Fruit fly (Drosophila melanogaster) whole organism: Measurements from ENCODE around the gene Kua.

Source experiments
- CG8478 ChIP-seq: fragments of >200 bp; optimal IDR thresholded peaks from 2 replicates; lab custom pipeline; 2018; ENCODE audit warnings: inconsistent platforms
- Dll ChIP-seq: fragments of >200 bp; optimal IDR thresholded peaks from 2 replicates; lab custom pipeline; 2017
- EcR ChIP-seq, 2 experiments: fragments of >200 bp; optimal IDR thresholded peaks; 2 replicates each; lab custom pipeline; 2017; ENCODE audit warnings: missing biosample characterization in 2 of 2, missing genetic modification characterization in 2 of 2, missing genetic modification reagents in 2 of 2
- pan ChIP-seq: fragments of >200 bp; optimal IDR thresholded peaks from 2 replicates; lab custom pipeline; 2017
- psq ChIP-seq: fragments of >200 bp; optimal IDR thresholded peaks from 2 replicates; lab custom pipeline; 2017
- usp ChIP-seq: fragments of >200 bp; optimal IDR thresholded peaks from 2 replicates; lab custom pipeline; 2017; ENCODE audit warnings: missing biosample characterization, missing genetic modification characterization, mixed read lengths

The Kua gene

dm6 chr2L:20091094-20091679 lies 6.2 kb upstream of the Kua start, which contains the start of the genes CG10747 and Pyroxd1:
CG10747 (minus strand) TSS chr2L:20091348.
Pyroxd1 (plus strand) TSS chr2L:20091435.
- TF ChIP-seq usp (no peak), EcR (GFP tag; optimal IDR thresholded peaks at IDR 0.05; lab: Kevin White, UChicago) (no peak), psq (lab: Kevin White, UChicago) (no peak), Dll (lab: Kevin White, UChicago) (no peak), pan (lab: Kevin White, UChicago) (no peak), CG8478 (lab: Kevin White, UChicago) (no peak)

dm6 chr2L:20093794-20094193 lies 3.6 kb upstream of the Kua start, which contains the start of the genes Taf13 and nesd:
Taf13 (minus strand) TSS chr2L:20093849.
nesd (plus strand) TSS chr2L:20093972.
- TF ChIP-seq usp, result no peak
- no peak for TF ChIP-seq EcR (GFP tag; optimal IDR thresholded peaks at IDR 0.05; lab: Kevin White, UChicago)
- TF ChIP-seq CG8478 (lab: Kevin White, UChicago), result no peak
- TF ChIP-seq Dll (lab: Kevin White, UChicago), result no peak
- TF ChIP-seq pan (lab: Kevin White, UChicago), result no peak
- no peak for TF ChIP-seq psq (lab: Kevin White, UChicago)

dm6 chr2L:20097773-20098172 lies 392 bp downstream of the Kua start:
- TF ChIP-seq usp (no peak), CG8478 (lab: Kevin White, UChicago) (no peak), psq (lab: Kevin White, UChicago) (no peak), EcR (GFP tag; optimal IDR thresholded peaks at IDR 0.05; lab: Kevin White, UChicago) (no peak), Dll (lab: Kevin White, UChicago) (no peak), pan (lab: Kevin White, UChicago) (no peak)

dm6 chr2L:20098194-20098593 lies 813 bp downstream of the Kua start:
- TF ChIP-seq usp (no peak), Dll (lab: Kevin White, UChicago) (no peak), psq (lab: Kevin White, UChicago) (no peak), pan (lab: Kevin White, UChicago) (no peak), CG8478 (lab: Kevin White, UChicago) (no peak), EcR (GFP tag; optimal IDR thresholded peaks at IDR 0.05; lab: Kevin White, UChicago) (no peak)

- TF ChIP-seq usp (no peak), Dll (lab: Kevin White, UChicago) (no peak)
Observed at dm6 chr2L:20104050-20104449, 6.7 kb downstream of the Kua start, which contains the start of gene CG13970. CG13970 (minus strand) TSS chr2L:20104150.

- no peak for TF ChIP-seq CG8478 (lab: Kevin White, UChicago)
- TF ChIP-seq psq (lab: Kevin White, UChicago), result no peak
- TF ChIP-seq pan (lab: Kevin White, UChicago), result no peak
Observed at dm6 chr2L:20104526-20104925, 7.1 kb downstream of the Kua start.

- TF ChIP-seq EcR (GFP tag; optimal IDR thresholded peaks at IDR 0.05; lab: Kevin White, UChicago) (no peak), usp (no peak), CG8478 (lab: Kevin White, UChicago) (no peak), pan (lab: Kevin White, UChicago) (no peak), psq (lab: Kevin White, UChicago) (no peak), Dll (lab: Kevin White, UChicago) (no peak)
Observed at dm6 chr2L:20106595-20106994, 9.2 kb downstream of the Kua start.

- TF ChIP-seq psq (lab: Kevin White, UChicago) (no peak), usp (no peak), Dll (lab: Kevin White, UChicago) (no peak), EcR (GFP tag; optimal IDR thresholded peaks at IDR 0.05; lab: Kevin White, UChicago) (no peak), CG8478 (lab: Kevin White, UChicago) (no peak)
Observed at dm6 chr2L:20115865-20116264, 18.5 kb downstream of the Kua start.

- TF ChIP-seq pan (lab: Kevin White, UChicago) (no peak), EcR (GFP tag; optimal IDR thresholded peaks at IDR 0.05; lab: Kevin White, UChicago) (no peak), psq (lab: Kevin White, UChicago) (no peak), Dll (lab: Kevin White, UChicago) (no peak), usp (no peak), CG8478 (lab: Kevin White, UChicago) (no peak)
Observed at dm6 chr2L:20117752-20118151, 20.4 kb downstream of the Kua start.

- TF ChIP-seq pan (lab: Kevin White, UChicago) (no peak), EcR (GFP tag; optimal IDR thresholded peaks at IDR 0.05; lab: Kevin White, UChicago) (no peak), psq (lab: Kevin White, UChicago) (no peak), CG8478 (lab: Kevin White, UChicago) (no peak), Dll (lab: Kevin White, UChicago) (no peak), usp (no peak)
Observed at dm6 chr2L:20120388-20121232, 23.2 kb downstream of the Kua start.

- TF ChIP-seq EcR (GFP tag; optimal IDR thresholded peaks at IDR 0.05; lab: Kevin White, UChicago) (no peak), pan (lab: Kevin White, UChicago) (no peak), Dll (lab: Kevin White, UChicago) (no peak), psq (lab: Kevin White, UChicago) (no peak), CG8478 (lab: Kevin White, UChicago) (no peak), usp (no peak)
Observed at dm6 chr2L:20121233-20121551, 23.8 kb downstream of the Kua start.

dm6 chr2L:20134823-20135222 lies 37.4 kb downstream of the Kua start, which contains the start of gene CG10651:
CG10651 (minus strand) TSS chr2L:20134923.
- no peak for TF ChIP-seq psq (lab: Kevin White, UChicago)
- no peak for TF ChIP-seq pan (lab: Kevin White, UChicago)
- no peak for TF ChIP-seq Dll (lab: Kevin White, UChicago)
- TF ChIP-seq CG8478 (lab: Kevin White, UChicago), result no peak
- TF ChIP-seq EcR (GFP tag; optimal IDR thresholded peaks at IDR 0.05; lab: Kevin White, UChicago), result no peak
- TF ChIP-seq usp, result no peak
